Worm (Caenorhabditis elegans) whole organism, L1 larva: Measurements from ENCODE around the gene C46F9.6.

Experiments used
- elt-3 ChIP-seq, 6 experiments: fragments of 150-350 bp in 1 of 6; sonication (generic microtip); optimal IDR thresholded peaks; 2 replicates each; lab custom pipeline; 2017 to 2018; ENCODE audit warnings: missing biosample characterization in 6 of 6, missing genetic modification characterization in 6 of 6, inconsistent platforms in 1 of 6
- lin-13 ChIP-seq: fragments of 150-350 bp; optimal IDR thresholded peaks from 2 replicates; lab custom pipeline; 2014; ENCODE audit warnings: missing biosample characterization, missing genetic modification reagents, missing genetic modification characterization
- rnt-1 ChIP-seq: sonication (generic microtip); optimal IDR thresholded peaks from 2 replicates; lab custom pipeline; 2016; ENCODE audit warnings: mild to moderate bottlenecking, missing genetic modification characterization, moderate library complexity, missing compliant biosample characterization
- swsn-7 ChIP-seq: sonication (generic microtip); optimal IDR thresholded peaks from 2 replicates; lab custom pipeline; 2016; ENCODE audit warnings: missing genetic modification characterization, missing compliant biosample characterization
- tbx-2 ChIP-seq: sonication (generic microtip); optimal IDR thresholded peaks from 2 replicates; lab custom pipeline; 2016; ENCODE audit warnings: missing genetic modification characterization, missing compliant biosample characterization
- zag-1 ChIP-seq: fragments of 150-350 bp; optimal IDR thresholded peaks from 2 replicates; lab custom pipeline; 2014; ENCODE audit warnings: missing biosample characterization, missing genetic modification characterization

- no peak for TF ChIP-seq rnt-1 (tag; lab: Kevin White, UChicago)
- TF ChIP-seq tbx-2 (tag; lab: Kevin White, UChicago) = no peak
- TF ChIP-seq swsn-7 (tag; lab: Kevin White, UChicago) = no peak
- no peak for TF ChIP-seq lin-13 (GFP tag; lab: Kevin White, UChicago)
- TF ChIP-seq elt-3 (tag; optimal IDR thresholded peaks at IDR 0.05; lab: Kevin White, UChicago) = no peak
- TF ChIP-seq zag-1 = no peak
Observed at ce11 chrII:1893912-1894311, 4.1 kb upstream of the C46F9.6 start, which contains the start of gene C16C4.1.
